Fruit fly (Drosophila melanogaster) whole organism, embryonic: ENCODE results near the gene Sec8.

Experiments used
- Atf6 ChIP-seq: fragments of 200-800 bp; sonication (Bioruptor generic); IDR thresholded peaks from 2 replicates; pipeline ENCODE4 v1.3.6; 2022; ENCODE audit warnings: missing biosample characterization, missing genetic modification characterization
- Bdp1 ChIP-seq: fragments of 200-800 bp; sonication (Bioruptor generic); optimal IDR thresholded peaks from 3 replicates; lab custom pipeline; 2016; ENCODE audit warnings: missing biosample characterization, missing genetic modification characterization
- CG10267 ChIP-seq: fragments of 200-800 bp; sonication (Bioruptor generic); optimal IDR thresholded peaks from 2 replicates; lab custom pipeline; 2018; ENCODE audit warnings: missing biosample characterization, mild to moderate bottlenecking, missing genetic modification characterization, moderate library complexity
- CG10462 ChIP-seq: fragments of 200-800 bp; sonication (Bioruptor generic); optimal IDR thresholded peaks from 2 replicates; lab custom pipeline; 2016; ENCODE audit warnings: missing biosample characterization, missing genetic modification characterization
- CG11093 ChIP-seq: fragments of 200-800 bp; sonication (Bioruptor generic); IDR thresholded peaks from 3 replicates; pipeline ENCODE4 v1.3.6; 2022; ENCODE audit warnings: missing biosample characterization, missing genetic modification characterization
- CG11456 ChIP-seq: fragments of 200-800 bp; sonication (Bioruptor generic); IDR thresholded peaks from 3 replicates; pipeline ENCODE4 v1.3.6; 2022; ENCODE audit warnings: missing biosample characterization, missing genetic modification characterization
- CG12236 ChIP-seq: fragments of 200-800 bp; sonication (Bioruptor generic); optimal IDR thresholded peaks from 2 replicates; lab custom pipeline; 2016; ENCODE audit warnings: missing biosample characterization, missing genetic modification characterization
- CG12769 ChIP-seq: fragments of 200-800 bp; sonication (Bioruptor generic); optimal IDR thresholded peaks from 2 replicates; lab custom pipeline; 2019; ENCODE audit warnings: missing biosample characterization, mild to moderate bottlenecking, missing genetic modification characterization, moderate library complexity
- CG13123 ChIP-seq: fragments of 200-800 bp; sonication (Bioruptor generic); optimal IDR thresholded peaks from 2 replicates; lab custom pipeline; 2016; ENCODE audit warnings: missing biosample characterization, missing genetic modification characterization
- CG15073 ChIP-seq: fragments of 200-800 bp; sonication (Bioruptor generic); optimal IDR thresholded peaks from 2 replicates; lab custom pipeline; 2016; ENCODE audit warnings: missing biosample characterization, missing genetic modification characterization
- CG15514 ChIP-seq: fragments of 200-800 bp; sonication (Bioruptor generic); optimal IDR thresholded peaks from 3 replicates; lab custom pipeline; 2017; ENCODE audit warnings: missing biosample characterization, missing genetic modification characterization, mild to moderate bottlenecking, moderate library complexity, missing genetic modification reagents
- CG16813 ChIP-seq: fragments of 200-800 bp; sonication (Bioruptor generic); IDR thresholded peaks from 3 replicates; pipeline ENCODE4 v1.3.6; 2022; ENCODE audit warnings: missing biosample characterization, missing genetic modification characterization; ENCODE audit not compliant: partially characterized antibody
- CG17568 ChIP-seq: fragments of 200-800 bp; sonication (Bioruptor generic); optimal IDR thresholded peaks from 2 replicates; lab custom pipeline; 2018; ENCODE audit warnings: missing biosample characterization, mild to moderate bottlenecking, missing genetic modification characterization, moderate library complexity
- CG18619 ChIP-seq: fragments of 200-800 bp; sonication (Bioruptor generic); optimal IDR thresholded peaks from 3 replicates; lab custom pipeline; 2017; ENCODE audit warnings: missing biosample characterization, mild to moderate bottlenecking, missing genetic modification characterization
- CG33557 ChIP-seq: fragments of 200-800 bp; sonication (Bioruptor generic); optimal IDR thresholded peaks from 2 replicates; lab custom pipeline; 2019; ENCODE audit warnings: missing biosample characterization, mild to moderate bottlenecking, missing genetic modification characterization, moderate library complexity
- CG8281 ChIP-seq: fragments of 200-800 bp; sonication (Bioruptor generic); optimal IDR thresholded peaks from 2 replicates; lab custom pipeline; 2018; ENCODE audit warnings: missing biosample characterization, mild to moderate bottlenecking, missing genetic modification characterization, moderate library complexity
- CG9215 ChIP-seq: fragments of 200-800 bp; sonication (Bioruptor generic); IDR thresholded peaks from 2 replicates; pipeline ENCODE4 v1.3.6; 2022; ENCODE audit warnings: missing biosample characterization, missing genetic modification characterization
- CG9932 ChIP-seq: fragments of 200-800 bp; sonication (Bioruptor generic); IDR thresholded peaks from 2 replicates; pipeline ENCODE4 v1.3.6; 2022; ENCODE audit warnings: missing biosample characterization, missing genetic modification characterization
- D19B ChIP-seq: fragments of 200-800 bp; sonication (Bioruptor generic); optimal IDR thresholded peaks from 2 replicates; lab custom pipeline; 2017; ENCODE audit warnings: missing biosample characterization, mild to moderate bottlenecking, missing genetic modification characterization
- Dad ChIP-seq: fragments of 200-800 bp; sonication (Bioruptor generic); optimal IDR thresholded peaks from 3 replicates; lab custom pipeline; 2016; ENCODE audit warnings: missing biosample characterization, missing genetic modification characterization
- Deaf1 ChIP-seq: fragments of 200-800 bp; optimal IDR thresholded peaks from 3 replicates; lab custom pipeline; 2019; ENCODE audit warnings: missing biosample characterization, mild to moderate bottlenecking, missing genetic modification characterization, moderate library complexity
- Doc3 ChIP-seq: fragments of 200-800 bp; sonication (Bioruptor generic); IDR thresholded peaks from 3 replicates; pipeline ENCODE4 v1.3.6; 2022; ENCODE audit warnings: missing biosample characterization, missing genetic modification characterization; ENCODE audit not compliant: partially characterized antibody
- MTF-1 ChIP-seq: fragments of 200-800 bp; sonication (Bioruptor generic); optimal IDR thresholded peaks from 2 replicates; lab custom pipeline; 2018; ENCODE audit warnings: missing biosample characterization, mild to moderate bottlenecking, missing genetic modification characterization, borderline replicate concordance
- Mes4 ChIP-seq: fragments of 200-800 bp; sonication (Bioruptor generic); optimal IDR thresholded peaks from 2 replicates; lab custom pipeline; 2016; ENCODE audit warnings: missing biosample characterization, missing genetic modification characterization
- Side ChIP-seq: fragments of 200-800 bp; sonication (Bioruptor generic); optimal IDR thresholded peaks from 2 replicates; lab custom pipeline; 2016; ENCODE audit warnings: missing biosample characterization, missing genetic modification characterization
- Sin3A ChIP-seq: fragments of >200 bp; optimal IDR thresholded peaks from 2 replicates; lab custom pipeline; 2018
- Taf1 ChIP-seq: fragments of 200-800 bp; sonication (Bioruptor generic); IDR thresholded peaks from 2 replicates; pipeline ENCODE4 v1.3.6; 2022; ENCODE audit warnings: missing biosample characterization, missing genetic modification characterization
- caup ChIP-seq: fragments of 200-800 bp; sonication (Bioruptor generic); optimal IDR thresholded peaks from 3 replicates; lab custom pipeline; 2017; ENCODE audit warnings: missing biosample characterization, mild to moderate bottlenecking, missing genetic modification characterization, moderate library complexity; ENCODE audit not compliant: severe bottlenecking
- chinmo ChIP-seq: fragments of 200-800 bp; sonication (Bioruptor generic); IDR thresholded peaks from 4 replicates; pipeline ENCODE4 v1.3.6; 2022; ENCODE audit warnings: missing biosample characterization, missing genetic modification characterization; ENCODE audit not compliant: partially characterized antibody
- crc ChIP-seq: fragments of 200-800 bp; sonication (Bioruptor generic); optimal IDR thresholded peaks from 2 replicates; lab custom pipeline; 2016; ENCODE audit warnings: missing biosample characterization, missing genetic modification characterization
- cwo ChIP-seq: fragments of 200-800 bp; sonication (Bioruptor generic); optimal IDR thresholded peaks from 3 replicates; lab custom pipeline; 2017; ENCODE audit warnings: missing biosample characterization, missing genetic modification characterization, mild to moderate bottlenecking, moderate library complexity, missing genetic modification reagents
- da ChIP-seq: fragments of 200-800 bp; sonication (Bioruptor generic); optimal IDR thresholded peaks from 2 replicates; lab custom pipeline; 2016; ENCODE audit warnings: missing biosample characterization, missing genetic modification characterization
- emc ChIP-seq: fragments of 200-800 bp; sonication (Bioruptor generic); optimal IDR thresholded peaks from 2 replicates; lab custom pipeline; 2016; ENCODE audit warnings: missing biosample characterization, missing genetic modification characterization
- ems ChIP-seq: fragments of 200-800 bp; sonication (Bioruptor generic); optimal IDR thresholded peaks from 3 replicates; lab custom pipeline; 2016; ENCODE audit warnings: missing biosample characterization, missing genetic modification characterization
- ewg ChIP-seq: fragments of 200-800 bp; sonication (Bioruptor generic); optimal IDR thresholded peaks from 3 replicates; lab custom pipeline; 2017; ENCODE audit warnings: mild to moderate bottlenecking, missing biosample characterization, missing genetic modification reagents, missing genetic modification characterization
- exex ChIP-seq: fragments of 200-800 bp; sonication (Bioruptor generic); optimal IDR thresholded peaks from 4 replicates; lab custom pipeline; 2018; ENCODE audit warnings: missing biosample characterization, mild to moderate bottlenecking, missing genetic modification characterization, moderate library complexity
- fd102C ChIP-seq: fragments of 200-800 bp; sonication (Bioruptor generic); optimal IDR thresholded peaks from 2 replicates; lab custom pipeline; 2018; ENCODE audit warnings: missing biosample characterization, mild to moderate bottlenecking, missing genetic modification characterization, moderate library complexity
- fru ChIP-seq: fragments of >200 bp; optimal IDR thresholded peaks from 2 replicates; lab custom pipeline; 2017
- gro ChIP-seq: fragments of 200-800 bp; sonication (Bioruptor generic); optimal IDR thresholded peaks from 2 replicates; lab custom pipeline; 2016; ENCODE audit warnings: missing biosample characterization, missing genetic modification characterization
- gsb ChIP-seq: fragments of 200-800 bp; sonication (Bioruptor generic); IDR thresholded peaks from 2 replicates; pipeline ENCODE4 v1.3.6; 2022; ENCODE audit warnings: missing biosample characterization, missing genetic modification characterization
- ind ChIP-seq: fragments of 200-800 bp; sonication (Bioruptor generic); optimal IDR thresholded peaks from 3 replicates; lab custom pipeline; 2016; ENCODE audit warnings: missing biosample characterization, missing genetic modification characterization
- jigr1 ChIP-seq: fragments of 200-800 bp; sonication (Bioruptor generic); IDR thresholded peaks from 3 replicates; pipeline ENCODE4 v1.3.6; 2022; ENCODE audit warnings: missing biosample characterization, missing genetic modification characterization
- mld ChIP-seq: fragments of 200-800 bp; sonication (Bioruptor generic); IDR thresholded peaks from 3 replicates; pipeline ENCODE4 v1.3.6; 2022; ENCODE audit warnings: missing biosample characterization, missing genetic modification characterization; ENCODE audit not compliant: partially characterized antibody
- pb ChIP-seq: fragments of 200-800 bp; sonication (Bioruptor generic); optimal IDR thresholded peaks from 3 replicates; lab custom pipeline; 2016; ENCODE audit warnings: missing biosample characterization, missing genetic modification characterization
- pho ChIP-seq: fragments of 200-800 bp; sonication (Bioruptor generic); optimal IDR thresholded peaks from 2 replicates; lab custom pipeline; 2016; ENCODE audit warnings: missing biosample characterization, missing genetic modification characterization
- ranshi ChIP-seq: fragments of 200-800 bp; sonication (Bioruptor generic); IDR thresholded peaks from 2 replicates; pipeline ENCODE4 v1.3.6; 2022; ENCODE audit warnings: missing biosample characterization, missing genetic modification characterization
- shn ChIP-seq: fragments of 200-800 bp; sonication (Bioruptor generic); optimal IDR thresholded peaks from 3 replicates; lab custom pipeline; 2016; ENCODE audit warnings: missing biosample characterization, missing genetic modification characterization
- sisA ChIP-seq: fragments of 200-800 bp; sonication (Bioruptor generic); IDR thresholded peaks from 2 replicates; pipeline ENCODE4 v1.3.6; 2022; ENCODE audit warnings: missing biosample characterization, missing genetic modification characterization
- slou ChIP-seq: fragments of 200-800 bp; sonication (Bioruptor generic); optimal IDR thresholded peaks from 3 replicates; lab custom pipeline; 2016; ENCODE audit warnings: missing biosample characterization, missing genetic modification characterization
- toy ChIP-seq: fragments of 200-800 bp; sonication (Bioruptor generic); IDR thresholded peaks from 2 replicates; pipeline ENCODE4 v1.3.6; 2022; ENCODE audit warnings: missing biosample characterization, missing genetic modification characterization
- wdn ChIP-seq: fragments of 200-800 bp; sonication (Bioruptor generic); IDR thresholded peaks from 2 replicates; pipeline ENCODE4 v1.3.6; 2022; ENCODE audit warnings: missing biosample characterization, missing genetic modification characterization

Gene Sec8

DNA sequence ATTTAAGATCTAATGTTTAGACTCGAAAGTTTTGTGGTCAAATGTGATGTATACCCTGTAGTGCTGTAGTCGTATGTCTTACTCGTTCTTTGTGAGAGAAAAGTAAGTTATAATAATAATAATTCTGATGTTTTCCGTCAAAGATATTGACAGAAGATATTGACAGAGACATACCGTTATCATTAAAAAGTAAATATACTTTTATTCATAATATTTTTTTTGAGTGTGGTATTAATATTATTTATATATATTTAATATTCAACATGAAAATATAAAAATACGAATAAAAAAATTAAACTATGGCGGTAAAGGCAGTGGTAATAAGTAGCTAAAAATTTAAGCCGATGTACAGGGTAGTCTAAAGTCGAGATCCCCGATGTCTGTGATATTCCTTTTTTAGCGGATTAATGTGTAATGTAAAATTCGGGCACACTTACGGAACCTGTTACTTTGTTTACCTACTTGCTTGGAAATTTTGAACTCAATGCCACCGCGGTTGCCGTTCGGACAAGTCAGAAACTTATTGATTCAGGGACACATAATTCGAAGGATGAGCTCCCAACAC, 22.4 kb downstream of the Sec8 start, which contains the start of the genes CG2100 and CG1236 (continued):
- TF ChIP-seq shn (GFP tag; lab: Kevin White, UChicago) = no peak
- peak; percentile 79 for TF ChIP-seq ewg (GFP tag; lab: Kevin White, UChicago)
- TF ChIP-seq CG17568 = no peak
- peak; percentile 71 for TF ChIP-seq Deaf1 (tag; lab: Kevin White, UChicago)
- no peak for TF ChIP-seq Dad
- no peak for TF ChIP-seq CG12769
- no peak for TF ChIP-seq crc (GFP tag; lab: Kevin White, UChicago)
- no peak for TF ChIP-seq wdn (GFP tag; lab: Robert Waterston, UW)
- TF ChIP-seq Bdp1 (GFP tag; lab: Kevin White, UChicago) = peak; percentile 19
- peak; percentile 86 for TF ChIP-seq CG33557 (GFP tag; lab: Kevin White, UChicago)
- TF ChIP-seq MTF-1 = peak; percentile 1
- peak; percentile 27 for TF ChIP-seq CG13123 (GFP tag; lab: Kevin White, UChicago)
- TF ChIP-seq Sin3A (lab: Kevin White, UChicago) = no peak
- TF ChIP-seq CG9932 (GFP tag; lab: Robert Waterston, UW) = peak; percentile 74
- no peak for TF ChIP-seq CG15073 (GFP tag; lab: Kevin White, UChicago)
- TF ChIP-seq toy (GFP tag; lab: Robert Waterston, UW) = 0 out of 2 replicates have a peak, but pooled peaks have one; percentile 39
- TF ChIP-seq D19B (GFP tag; lab: Kevin White, UChicago) = peak; percentile 99
- TF ChIP-seq CG11456 (GFP tag; lab: Robert Waterston, UW) = peak; percentile 81
- TF ChIP-seq caup (GFP tag; lab: Kevin White, UChicago) = peak; percentile 88
- no peak for TF ChIP-seq chinmo (GFP tag; lab: Robert Waterston, UW)
- no peak; the same call in 2 of the 3 replicates for TF ChIP-seq mld (GFP tag; lab: Robert Waterston, UW)
- peak; percentile 73 for TF ChIP-seq cwo
- peak; percentile 42 for TF ChIP-seq exex (tag; lab: Kevin White, UChicago)
- no peak for TF ChIP-seq CG12236 (GFP tag; lab: Kevin White, UChicago)
- no peak for TF ChIP-seq Side (GFP tag; lab: Kevin White, UChicago)
- no peak for TF ChIP-seq fru (lab: Kevin White, UChicago)
- TF ChIP-seq emc (GFP tag; lab: Kevin White, UChicago) = no peak
- no peak for TF ChIP-seq gsb (GFP tag; lab: Robert Waterston, UW)
- peak; percentile 89 for TF ChIP-seq CG18619
- no peak for TF ChIP-seq pb (GFP tag; lab: Kevin White, UChicago)
- TF ChIP-seq ranshi (GFP tag; lab: Robert Waterston, UW) = peak; percentile 77
- peak; percentile 40 for TF ChIP-seq slou
- TF ChIP-seq sisA = peak; percentile 76
- TF ChIP-seq ems (GFP tag; lab: Kevin White, UChicago) = peak; percentile 59
- no peak for TF ChIP-seq CG16813 (GFP tag; lab: Robert Waterston, UW)
- peak; percentile 81 for TF ChIP-seq ind (GFP tag; lab: Kevin White, UChicago)
- TF ChIP-seq CG10462 = peak; percentile 71
- TF ChIP-seq da (GFP tag; lab: Kevin White, UChicago) = no peak
- TF ChIP-seq CG10267 = peak; percentile 85
- TF ChIP-seq jigr1 = peak; percentile 72; the same call in 2 of the 3 replicates
- no peak for TF ChIP-seq fd102C (GFP tag; lab: Kevin White, UChicago)
- TF ChIP-seq CG8281 (tag; lab: Kevin White, UChicago) = no peak
- TF ChIP-seq gro = no peak
- TF ChIP-seq Atf6 (GFP tag; lab: Robert Waterston, UW) = peak; percentile 29; the same call in 1 of the 2 replicates
- no peak for TF ChIP-seq Mes4 (GFP tag; lab: Kevin White, UChicago)
- 0 out of 3 replicates have a peak, but pooled peaks have one; percentile 51 for TF ChIP-seq CG11093
- TF ChIP-seq CG9215 (GFP tag; lab: Robert Waterston, UW) = peak; percentile 64
- TF ChIP-seq Taf1 = 0 out of 2 replicates have a peak, but pooled peaks have one; percentile 16
- TF ChIP-seq Doc3 (GFP tag; lab: Robert Waterston, UW) = no peak
- TF ChIP-seq pho (GFP tag; lab: Kevin White, UChicago) = peak; percentile 32
- TF ChIP-seq CG15514 = peak; percentile 85
